Worm (Caenorhabditis elegans): Measurements from ENCODE around the gene F14F9.6.

- TF ChIP-seq ztf-23 (GFP tag; IDR thresholded peaks at IDR 0.05) (no peak), T22C8.4 (GFP tag; IDR thresholded peaks at IDR 0.05) (no peak), flt-1 (GFP tag; IDR thresholded peaks at IDR 0.05) (no peak), ref-1 (GFP tag; conservative IDR thresholded peaks at IDR 0.05) (no peak), cog-1 (tag; optimal IDR thresholded peaks at IDR 0.05) (no peak), klf-2 (GFP tag; conservative IDR thresholded peaks at IDR 0.05) (no peak), med-1 (GFP tag; optimal IDR thresholded peaks at IDR 0.05; ENCODE audit: insufficient read depth) (no peak)
Measured at ce11 chrV:5119679-5120078, 26.6 kb downstream of the F14F9.6 start, which contains the start of gene sid-1.

Measured in whole organism, midembryonic.